Fruit fly (Drosophila melanogaster) whole organism, embryonic: ENCODE results near the gene CG9389.

ENCODE experiments used
- CG12155 ChIP-seq: fragments of 200-800 bp; sonication (Bioruptor generic); optimal IDR thresholded peaks from 3 replicates; lab custom pipeline; 2016; ENCODE audit warnings: missing biosample characterization, missing genetic modification characterization
- CG13894 ChIP-seq: fragments of 200-800 bp; sonication (Bioruptor generic); optimal IDR thresholded peaks from 3 replicates; lab custom pipeline; 2018; ENCODE audit warnings: missing biosample characterization, mild to moderate bottlenecking, missing genetic modification characterization, moderate library complexity
- CG14860 ChIP-seq: fragments of 200-800 bp; sonication (Bioruptor generic); IDR thresholded peaks from 3 replicates; pipeline ENCODE4 v1.3.6; 2022; ENCODE audit warnings: missing biosample characterization, missing genetic modification characterization; ENCODE audit not compliant: partially characterized antibody
- CG15514 ChIP-seq: fragments of 200-800 bp; sonication (Bioruptor generic); optimal IDR thresholded peaks from 3 replicates; lab custom pipeline; 2017; ENCODE audit warnings: missing biosample characterization, missing genetic modification characterization, mild to moderate bottlenecking, moderate library complexity, missing genetic modification reagents
- CG15601 ChIP-seq: fragments of 200-800 bp; sonication (Bioruptor generic); optimal IDR thresholded peaks from 3 replicates; lab custom pipeline; 2019; ENCODE audit warnings: missing biosample characterization, mild to moderate bottlenecking, missing genetic modification characterization, moderate library complexity
- CG17186 ChIP-seq: fragments of 200-800 bp; sonication (Bioruptor generic); optimal IDR thresholded peaks from 3 replicates; lab custom pipeline; 2017; ENCODE audit warnings: missing biosample characterization, missing genetic modification reagents, missing genetic modification characterization
- CG17802 ChIP-seq: fragments of 200-800 bp; sonication (Bioruptor generic); optimal IDR thresholded peaks from 2 replicates; lab custom pipeline; 2018; ENCODE audit warnings: missing biosample characterization, mild to moderate bottlenecking, missing genetic modification characterization, moderate library complexity
- CG17829 ChIP-seq: fragments of 200-800 bp; optimal IDR thresholded peaks from 2 replicates; lab custom pipeline; 2019; ENCODE audit warnings: missing biosample characterization, mild to moderate bottlenecking, missing genetic modification characterization, moderate library complexity
- CG3995 ChIP-seq: fragments of 200-800 bp; sonication (Bioruptor generic); optimal IDR thresholded peaks from 3 replicates; lab custom pipeline; 2016; ENCODE audit warnings: missing biosample characterization, missing genetic modification characterization
- CG42726 ChIP-seq: fragments of 200-800 bp; sonication (Bioruptor generic); IDR thresholded peaks from 2 replicates; pipeline ENCODE4 v1.3.6; 2022; ENCODE audit warnings: missing biosample characterization, missing genetic modification characterization; ENCODE audit not compliant: partially characterized antibody
- CG4282 ChIP-seq: fragments of 200-800 bp; sonication (Bioruptor generic); optimal IDR thresholded peaks from 2 replicates; lab custom pipeline; 2016; ENCODE audit warnings: missing biosample characterization, missing genetic modification characterization
- CG7786 ChIP-seq: fragments of 200-800 bp; sonication (Bioruptor generic); optimal IDR thresholded peaks from 2 replicates; lab custom pipeline; 2016; ENCODE audit warnings: missing biosample characterization, missing genetic modification characterization
- CG7839 ChIP-seq: fragments of 200-800 bp; sonication (Bioruptor generic); optimal IDR thresholded peaks from 3 replicates; lab custom pipeline; 2018; ENCODE audit warnings: missing biosample characterization, mild to moderate bottlenecking, missing genetic modification characterization, moderate library complexity
- CG8290 ChIP-seq, 3 experiments: fragments of 200-800 bp; sonication (Bioruptor generic); optimal IDR thresholded peaks; 2 replicates each; lab custom pipeline; 2016 to 2019; ENCODE audit warnings: missing biosample characterization in 3 of 3, missing genetic modification characterization in 3 of 3, mild to moderate bottlenecking in 2 of 3, moderate library complexity in 1 of 3
- CG9797 ChIP-seq: fragments of 200-800 bp; sonication (Bioruptor generic); optimal IDR thresholded peaks from 3 replicates; lab custom pipeline; 2018; ENCODE audit warnings: missing biosample characterization, mild to moderate bottlenecking, missing genetic modification characterization
- Dek ChIP-seq: fragments of 200-800 bp; sonication (Bioruptor generic); optimal IDR thresholded peaks from 3 replicates; lab custom pipeline; 2019; ENCODE audit warnings: missing biosample characterization, mild to moderate bottlenecking, missing genetic modification characterization, moderate library complexity
- E2f2 ChIP-seq: fragments of 200-800 bp; sonication (Bioruptor generic); IDR thresholded peaks from 2 replicates; pipeline ENCODE4 v1.3.6; 2022; ENCODE audit warnings: missing biosample characterization, missing genetic modification characterization
- HmgZ ChIP-seq: fragments of 200-800 bp; sonication (Bioruptor generic); optimal IDR thresholded peaks from 2 replicates; lab custom pipeline; 2018; ENCODE audit warnings: missing biosample characterization, mild to moderate bottlenecking, missing genetic modification characterization
- Sin3A ChIP-seq: fragments of >200 bp; optimal IDR thresholded peaks from 2 replicates; lab custom pipeline; 2018
- Vsx1 ChIP-seq: fragments of 200-800 bp; sonication (Bioruptor generic); optimal IDR thresholded peaks from 2 replicates; lab custom pipeline; 2017; ENCODE audit warnings: missing biosample characterization, mild to moderate bottlenecking, missing genetic modification characterization, missing genetic modification reagents
- YL-1 ChIP-seq: fragments of 200-800 bp; sonication (Bioruptor generic); optimal IDR thresholded peaks from 3 replicates; lab custom pipeline; 2017; ENCODE audit warnings: missing biosample characterization, mild to moderate bottlenecking, missing genetic modification characterization
- amos ChIP-seq: fragments of 200-800 bp; sonication (Bioruptor generic); IDR thresholded peaks from 2 replicates; pipeline ENCODE4 v1.3.6; 2022; ENCODE audit warnings: missing biosample characterization, missing genetic modification characterization; ENCODE audit not compliant: partially characterized antibody
- bbx ChIP-seq: fragments of 200-800 bp; sonication (Bioruptor generic); IDR thresholded peaks from 2 replicates; pipeline ENCODE4 v1.3.6; 2022; ENCODE audit warnings: missing biosample characterization, missing genetic modification characterization; ENCODE audit not compliant: partially characterized antibody
- btn ChIP-seq: fragments of 200-800 bp; sonication (Bioruptor generic); optimal IDR thresholded peaks from 2 replicates; lab custom pipeline; 2016; ENCODE audit warnings: missing biosample characterization, missing genetic modification characterization
- cg ChIP-seq: fragments of 200-800 bp; sonication (Bioruptor generic); optimal IDR thresholded peaks from 3 replicates; lab custom pipeline; 2019; ENCODE audit warnings: missing biosample characterization, mild to moderate bottlenecking, missing genetic modification characterization, moderate library complexity
- chinmo ChIP-seq: fragments of 200-800 bp; sonication (Bioruptor generic); IDR thresholded peaks from 4 replicates; pipeline ENCODE4 v1.3.6; 2022; ENCODE audit warnings: missing biosample characterization, missing genetic modification characterization; ENCODE audit not compliant: partially characterized antibody
- da ChIP-seq: fragments of 200-800 bp; sonication (Bioruptor generic); optimal IDR thresholded peaks from 2 replicates; lab custom pipeline; 2016; ENCODE audit warnings: missing biosample characterization, missing genetic modification characterization
- gro ChIP-seq: fragments of 200-800 bp; sonication (Bioruptor generic); optimal IDR thresholded peaks from 2 replicates; lab custom pipeline; 2016; ENCODE audit warnings: missing biosample characterization, missing genetic modification characterization
- hbn ChIP-seq: fragments of 200-800 bp; sonication (Bioruptor generic); IDR thresholded peaks from 2 replicates; pipeline ENCODE4 v1.3.6; 2022; ENCODE audit warnings: missing biosample characterization, missing genetic modification characterization; ENCODE audit not compliant: partially characterized antibody
- kay ChIP-seq: fragments of 200-800 bp; sonication (Bioruptor generic); optimal IDR thresholded peaks from 2 replicates; lab custom pipeline; 2016; ENCODE audit warnings: missing biosample characterization, missing genetic modification characterization
- knrl ChIP-seq: fragments of 200-800 bp; sonication (Bioruptor generic); IDR thresholded peaks from 3 replicates; pipeline ENCODE4 v1.3.6; 2022; ENCODE audit warnings: missing biosample characterization, missing genetic modification characterization; ENCODE audit not compliant: partially characterized antibody
- mld ChIP-seq: fragments of 200-800 bp; sonication (Bioruptor generic); IDR thresholded peaks from 3 replicates; pipeline ENCODE4 v1.3.6; 2022; ENCODE audit warnings: missing biosample characterization, missing genetic modification characterization; ENCODE audit not compliant: partially characterized antibody
- onecut ChIP-seq: fragments of 200-800 bp; sonication (Bioruptor generic); IDR thresholded peaks from 2 replicates; pipeline ENCODE4 v1.3.6; 2022; ENCODE audit warnings: missing biosample characterization, missing genetic modification characterization
- pan ChIP-seq, 4 experiments: fragments of >200 bp in 3 of 4; fragments of 200-800 bp in 1 of 4; sonication (Bioruptor generic) in 1 of 4; optimal IDR thresholded peaks in 3 of 4; IDR thresholded peaks in 1 of 4; 2 replicates each; pipeline versions ENCODE4 v1.3.6 to Lab custom; 2017 to 2022; ENCODE audit warnings: missing biosample characterization in 2 of 4, missing genetic modification characterization in 2 of 4, mixed read lengths in 1 of 4
- rib ChIP-seq: fragments of 200-800 bp; sonication (Bioruptor generic); IDR thresholded peaks from 2 replicates; pipeline ENCODE4 v1.3.6; 2022; ENCODE audit warnings: missing biosample characterization, missing genetic modification characterization
- slbo ChIP-seq: fragments of 200-800 bp; sonication (Bioruptor generic); IDR thresholded peaks from 2 replicates; pipeline ENCODE4 v1.3.6; 2022; ENCODE audit warnings: missing biosample characterization, missing genetic modification characterization
- slp2 ChIP-seq: fragments of 200-800 bp; sonication (Bioruptor generic); optimal IDR thresholded peaks from 2 replicates; lab custom pipeline; 2016; ENCODE audit warnings: missing biosample characterization, missing genetic modification characterization
- sna ChIP-seq: fragments of 200-800 bp; sonication (Bioruptor generic); IDR thresholded peaks from 2 replicates; pipeline ENCODE4 v1.3.6; 2022; ENCODE audit warnings: missing biosample characterization, missing genetic modification characterization; ENCODE audit not compliant: partially characterized antibody
- stwl ChIP-seq: fragments of 200-800 bp; sonication (Bioruptor generic); optimal IDR thresholded peaks from 3 replicates; lab custom pipeline; 2018; ENCODE audit warnings: missing biosample characterization, mild to moderate bottlenecking, missing genetic modification characterization, moderate library complexity
- vvl ChIP-seq: fragments of 200-800 bp; sonication (Bioruptor generic); IDR thresholded peaks from 2 replicates; pipeline ENCODE4 v1.3.6; 2022; ENCODE audit warnings: missing biosample characterization, missing genetic modification characterization
- zfh2 ChIP-seq: fragments of 200-800 bp; sonication (Bioruptor generic); optimal IDR thresholded peaks from 2 replicates; lab custom pipeline; 2016; ENCODE audit warnings: missing biosample characterization, missing genetic modification characterization

CG9389 gene

DNA sequence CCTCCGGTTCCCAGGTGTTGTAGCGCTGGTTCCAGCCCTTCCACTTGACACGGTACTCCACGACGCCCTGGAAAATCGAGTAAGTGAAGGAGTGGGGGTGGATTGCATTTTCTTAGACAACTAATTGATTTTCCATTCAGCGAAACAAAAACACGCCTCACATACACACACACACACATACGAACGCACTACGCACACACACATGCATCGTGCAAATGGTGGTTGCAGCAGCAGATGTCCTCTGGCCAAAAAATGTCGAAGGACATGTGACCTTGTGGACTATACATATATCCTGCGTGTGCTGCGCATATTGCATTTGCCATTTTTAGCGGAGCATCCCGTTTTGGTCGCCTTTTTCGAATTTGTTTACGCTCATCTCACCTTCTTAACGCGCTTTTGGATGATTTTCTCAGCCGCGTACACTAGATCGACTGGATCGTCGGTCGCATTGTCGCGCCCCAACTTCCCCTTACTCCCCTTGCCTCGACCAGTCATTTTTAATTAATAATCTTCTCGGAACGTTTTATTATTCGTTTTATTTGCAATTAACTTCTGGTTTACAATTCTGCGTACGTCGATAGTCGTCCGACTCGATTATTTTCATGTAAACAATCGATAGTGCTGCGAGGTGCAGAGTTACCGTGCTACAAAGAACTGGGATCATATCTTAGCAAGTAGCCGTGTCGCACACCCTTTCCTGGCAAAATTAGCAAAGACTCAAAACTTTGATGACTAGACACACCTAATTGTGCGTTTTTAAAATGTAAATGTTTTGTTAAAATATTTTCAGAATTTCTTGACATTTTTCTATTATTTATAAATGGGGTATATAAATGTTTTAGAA is 47.3 kb upstream of the CG9389 start, which contains the start of gene Pc (continued):
- TF ChIP-seq YL-1 (GFP tag; lab: Kevin White, UChicago) (peak; percentile 67), rib (GFP tag; lab: Robert Waterston, UW) (0 out of 2 replicates have a peak, but pooled peaks have one; percentile 37), onecut (GFP tag; lab: Robert Waterston, UW) (peak; percentile 18; the same call in 1 of the 2 replicates), pan (optimal IDR thresholded peaks at IDR 0.05; lab: Kevin White, UChicago) (no peak), pan (GFP tag; optimal IDR thresholded peaks at IDR 0.05 in 1 of 2, IDR thresholded peaks at IDR 0.05 in 1 of 2) (no peak), sna (GFP tag; lab: Robert Waterston, UW) (peak; percentile 53; the same call in 1 of the 2 replicates), stwl (tag; lab: Kevin White, UChicago) (peak; percentile 89), CG15514 (peak; percentile 91), Vsx1 (GFP tag; lab: Kevin White, UChicago) (peak; percentile 16), Sin3A (peak; percentile 65), CG7786 (GFP tag; lab: Kevin White, UChicago) (peak; percentile 5), CG3995 (GFP tag; lab: Kevin White, UChicago) (peak; percentile 24), knrl (peak; percentile 89), CG9797 (GFP tag; lab: Kevin White, UChicago) (peak; percentile 88), CG7839 (tag; lab: Kevin White, UChicago) (peak; percentile 9), CG15601 (tag; lab: Kevin White, UChicago) (peak; percentile 32), CG17829 (tag; lab: Kevin White, UChicago) (peak; percentile 48), mld (GFP tag; lab: Robert Waterston, UW) (peak; percentile 65; the same call in 1 of the 3 replicates), vvl (GFP tag; lab: Robert Waterston, UW) (no peak; the same call in 1 of the 2 replicates), CG17186 (GFP tag; lab: Kevin White, UChicago) (peak; percentile 57), kay (GFP tag; lab: Kevin White, UChicago) (peak; percentile 83), da (GFP tag; lab: Kevin White, UChicago) (peak; percentile 0), zfh2 (GFP tag; lab: Kevin White, UChicago) (peak; percentile 0), CG17802 (tag; lab: Kevin White, UChicago) (peak; percentile 8), CG8290 (GFP tag; optimal IDR thresholded peaks at IDR 0.05; lab: Kevin White, UChicago) (peak; percentile 13), CG8290 (tag; optimal IDR thresholded peaks at IDR 0.05; lab: Kevin White, UChicago) (peak in 1 of 2 experiments; percentile 78), CG4282 (GFP tag; lab: Kevin White, UChicago) (peak; percentile 40), Dek (peak; percentile 39), CG14860 (GFP tag; lab: Robert Waterston, UW) (peak; percentile 67; the same call in 2 of the 3 replicates), cg (GFP tag; lab: Kevin White, UChicago) (peak; percentile 93), slbo (GFP tag; lab: Robert Waterston, UW) (peak; percentile 40), slp2 (GFP tag; lab: Kevin White, UChicago) (peak; percentile 16), CG42726 (peak; percentile 95), E2f2 (GFP tag; lab: Robert Waterston, UW) (peak; percentile 64), gro (GFP tag; lab: Kevin White, UChicago) (peak; percentile 63), HmgZ (peak; percentile 68), hbn (GFP tag; lab: Robert Waterston, UW) (peak; percentile 65), bbx (GFP tag; lab: Robert Waterston, UW) (peak; percentile 88), amos (GFP tag; lab: Robert Waterston, UW) (peak; percentile 92), btn (no peak), chinmo (GFP tag; lab: Robert Waterston, UW) (peak; percentile 77; the same call in 1 of the 4 replicates), CG13894 (tag; lab: Kevin White, UChicago) (peak; percentile 55), CG12155 (peak; percentile 49)
